Worm (Caenorhabditis elegans): ENCODE measurements around the gene T05B11.4.
A peak's percentile ranks its signal among the peaks of the same experiment; 100 is the strongest.

The T05B11.4 gene

ce11 chrV:7730488-7730887, 24.0 kb downstream of the T05B11.4 start (continued):
- no peak for TF ChIP-seq snpc-1.1 (tag; optimal IDR thresholded peaks at IDR 0.05; ENCODE audit: insufficient read depth)
- TF ChIP-seq ztf-3 (GFP tag; optimal IDR thresholded peaks at IDR 0.05), result no peak
- no peak for TF ChIP-seq hmg-20 (GFP tag; IDR thresholded peaks at IDR 0.05)
- peak; percentile 76 for TF ChIP-seq B0261.1 (tag; optimal IDR thresholded peaks at IDR 0.05)
- TF ChIP-seq hlh-12 (tag; optimal IDR thresholded peaks at IDR 0.05), result no peak
- TF ChIP-seq chd-7 (tag; optimal IDR thresholded peaks at IDR 0.05), result peak; percentile 32
- TF ChIP-seq B0035.1 (tag; optimal IDR thresholded peaks at IDR 0.05), result no peak
- no peak for TF ChIP-seq C06A6.2 (GFP tag; conservative IDR thresholded peaks at IDR 0.05)
- no peak for TF ChIP-seq nhr-179 (tag; optimal IDR thresholded peaks at IDR 0.05)
- no peak for TF ChIP-seq die-1 (tag; optimal IDR thresholded peaks at IDR 0.05)
- TF ChIP-seq Y56A3A.18 (GFP tag; IDR thresholded peaks at IDR 0.05), result no peak
- no peak for TF ChIP-seq ets-4 (GFP tag; optimal IDR thresholded peaks at IDR 0.05)
- no peak for TF ChIP-seq efl-1 (GFP tag; optimal IDR thresholded peaks at IDR 0.05)
- no peak for TF ChIP-seq F49E8.2 (tag; optimal IDR thresholded peaks at IDR 0.05; ENCODE audit: insufficient read depth)
- TF ChIP-seq F39B2.1 (GFP tag; IDR thresholded peaks at IDR 0.05), result no peak
- no peak for TF ChIP-seq bed-2 (GFP tag; IDR thresholded peaks at IDR 0.05)
- TF ChIP-seq mel-28 (tag; optimal IDR thresholded peaks at IDR 0.05; ENCODE audit: borderline replicate concordance), result no peak
- peak; percentile 5 for TF ChIP-seq F23B12.7 (tag; optimal IDR thresholded peaks at IDR 0.05; ENCODE audit: insufficient read depth)
- TF ChIP-seq F57A8.1 (GFP tag; optimal IDR thresholded peaks at IDR 0.05), result no peak
- TF ChIP-seq nfya-2 (GFP tag; IDR thresholded peaks at IDR 0.05), result no peak
- no peak for TF ChIP-seq F10E7.11 (tag; optimal IDR thresholded peaks at IDR 0.05)
- TF ChIP-seq ceh-58 (GFP tag; IDR thresholded peaks at IDR 0.05), result no peak
- no peak for TF ChIP-seq nhr-120 (GFP tag; IDR thresholded peaks at IDR 0.05)
- TF ChIP-seq F37B4.10 (GFP tag; IDR thresholded peaks at IDR 0.05), result no peak
- no peak for TF ChIP-seq mes-4 (tag; optimal IDR thresholded peaks at IDR 0.05)
- no peak for TF ChIP-seq tlf-1 (GFP tag; optimal IDR thresholded peaks at IDR 0.05)
- TF ChIP-seq nhr-90 (tag; optimal IDR thresholded peaks at IDR 0.05), result peak; percentile 35
- TF ChIP-seq ztf-26 (tag; optimal IDR thresholded peaks at IDR 0.05), result no peak
- TF ChIP-seq egl-18 (GFP tag; IDR thresholded peaks at IDR 0.05), result no peak
- TF ChIP-seq aptf-2 (GFP tag; conservative IDR thresholded peaks at IDR 0.05), result no peak
- no peak for TF ChIP-seq K11D2.4 (GFP tag; IDR thresholded peaks at IDR 0.05)
- no peak for TF ChIP-seq zim-3 (tag; optimal IDR thresholded peaks at IDR 0.05)
- 0 out of 2 replicates have a peak, but pooled peaks have one; percentile 24 for TF ChIP-seq ztf-28 (GFP tag; IDR thresholded peaks at IDR 0.05)
- TF ChIP-seq xnd-1 (tag; optimal IDR thresholded peaks at IDR 0.05), result no peak
- TF ChIP-seq F52B5.7 (tag; optimal IDR thresholded peaks at IDR 0.05), result no peak
- no peak for TF ChIP-seq madf-8 (GFP tag; conservative IDR thresholded peaks at IDR 0.05)
- no peak for TF ChIP-seq let-526 (GFP tag; IDR thresholded peaks at IDR 0.05)
- TF ChIP-seq unc-130 (GFP tag; optimal IDR thresholded peaks at IDR 0.05), result no peak
- peak; percentile 29 for TF ChIP-seq lin-54 (GFP tag; optimal IDR thresholded peaks at IDR 0.05)
- no peak for TF ChIP-seq lsy-27 (tag; optimal IDR thresholded peaks at IDR 0.05; ENCODE audit: borderline replicate concordance, insufficient read depth)
- TF ChIP-seq repo-1 (tag; optimal IDR thresholded peaks at IDR 0.05), result no peak
- no peak for TF ChIP-seq ztf-22 (GFP tag; optimal IDR thresholded peaks at IDR 0.05)
- no peak for TF ChIP-seq Y53F4B.3 (GFP tag; IDR thresholded peaks at IDR 0.05)
- no peak for TF ChIP-seq let-607 (tag; optimal IDR thresholded peaks at IDR 0.05)
- TF ChIP-seq ekl-4 (GFP tag; IDR thresholded peaks at IDR 0.05), result no peak
- TF ChIP-seq bed-1 (GFP tag; IDR thresholded peaks at IDR 0.05), result no peak
- no peak for TF ChIP-seq tbx-9 (tag; optimal IDR thresholded peaks at IDR 0.05; ENCODE audit: borderline replicate concordance)
- TF ChIP-seq fkh-3 (tag; optimal IDR thresholded peaks at IDR 0.05), result no peak
- TF ChIP-seq K12H6.12 (tag; optimal IDR thresholded peaks at IDR 0.05), result peak; percentile 49

Measured in whole organism, young adult.